Worm (Caenorhabditis elegans): ENCODE results near the gene C39E9.12.

ce11 chrIV:13057418-13057817, 36.4 kb upstream of the C39E9.12 start, which contains the start of gene scl-2:
- TF ChIP-seq him-1 (tag; optimal IDR thresholded peaks at IDR 0.05) (no peak), dao-5 (tag; optimal IDR thresholded peaks at IDR 0.05) (no peak), W03F9.2 (tag; optimal IDR thresholded peaks at IDR 0.05) (no peak)

Data from whole organism, L4/young adult.